Worm (Caenorhabditis elegans) whole organism, late embryonic: ENCODE measurements around the gene ife-2.

ENCODE experiments used
- pqm-1 ChIP-seq: sonication (generic microtip); optimal IDR thresholded peaks from 2 replicates; lab custom pipeline; 2016; ENCODE audit warnings: missing genetic modification characterization, missing compliant biosample characterization
- tbx-2 ChIP-seq: sonication (generic microtip); optimal IDR thresholded peaks from 2 replicates; lab custom pipeline; 2016; ENCODE audit warnings: missing genetic modification characterization, missing compliant biosample characterization
- unc-42 ChIP-seq: sonication (generic microtip); optimal IDR thresholded peaks from 2 replicates; lab custom pipeline; 2016; ENCODE audit warnings: missing genotype, missing genetic modification characterization, missing compliant biosample characterization

DNA sequence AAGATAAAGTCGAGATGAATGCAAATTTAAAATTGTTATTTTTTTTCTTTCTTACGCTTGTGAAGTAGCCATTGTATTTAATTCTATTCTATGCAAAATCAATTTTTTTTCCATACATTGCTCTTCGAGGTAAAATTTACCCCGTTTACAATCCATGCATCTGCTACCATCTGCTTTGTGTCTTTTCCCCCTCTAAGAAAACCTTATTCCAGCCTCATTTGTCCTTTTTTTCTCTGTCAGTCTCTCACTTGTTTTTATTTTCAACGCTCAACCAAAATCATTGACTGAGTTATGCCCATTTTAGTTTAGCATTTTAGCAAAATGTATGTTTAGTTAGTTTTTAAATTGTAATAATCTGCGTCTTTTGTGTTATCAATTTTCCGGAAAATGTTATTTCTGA is 12.6 kb downstream of the ife-2 start:
- TF ChIP-seq unc-42 = no peak
- TF ChIP-seq tbx-2 (tag; lab: Kevin White, UChicago) = no peak
- no peak for TF ChIP-seq pqm-1 (tag; lab: Kevin White, UChicago)
